Worm (Caenorhabditis elegans) whole organism, young adult: ENCODE results near the gene Y39A1A.10.

Experiments
- snpc-4 ChIP-seq, 5 experiments: fragments of 150-350 bp in 1 of 5; sonication (generic microtip) in 4 of 5; optimal IDR thresholded peaks; 2 replicates each; lab custom pipeline; 2014 to 2018; ENCODE audit warnings: missing genetic modification characterization in 5 of 5, missing biosample characterization in 3 of 5, antibody characterized with exemption in 2 of 5, mild to moderate bottlenecking in 2 of 5, missing compliant biosample characterization in 2 of 5, missing genotype in 2 of 5, moderate library complexity in 2 of 5, missing genetic modification reagents in 1 of 5
- ztf-28 ChIP-seq: fragments of 200-800 bp; sonication (Bioruptor generic); IDR thresholded peaks from 2 replicates; pipeline ENCODE4 v1.3.6; 2022; ENCODE audit warnings: missing genetic modification reagents, missing genetic modification characterization, missing compliant biosample characterization

DNA sequence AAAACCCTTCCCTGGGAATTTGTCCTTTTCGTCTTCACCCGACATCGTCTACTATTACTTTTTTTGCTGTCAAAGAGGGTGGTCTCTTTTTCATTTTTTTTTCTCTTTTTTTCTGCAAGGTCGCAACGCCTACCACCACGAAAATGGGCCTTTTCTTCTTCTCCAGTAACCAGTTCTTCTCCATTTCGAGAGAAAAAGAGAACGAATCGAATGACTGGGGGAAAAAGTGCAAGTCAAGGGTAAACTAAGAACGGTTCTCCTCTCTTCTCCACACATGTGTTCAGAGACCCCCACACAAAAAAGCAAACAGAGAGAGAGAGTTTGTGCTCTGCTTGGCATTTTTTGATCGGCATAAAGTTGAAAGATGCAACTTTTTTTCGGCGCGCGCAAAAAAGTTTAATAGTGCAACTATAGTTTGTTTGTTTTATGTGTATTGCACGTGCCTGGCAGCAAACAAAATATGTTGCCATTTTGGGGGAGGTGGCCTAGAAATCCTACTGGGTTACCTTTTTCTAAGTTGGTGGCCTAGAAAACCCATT, 4.0 kb downstream of the Y39A1A.10 start:
- TF ChIP-seq snpc-4 (GFP tag; optimal IDR thresholded peaks at IDR 0.05; lab: Kevin White, UChicago) = no peak
- TF ChIP-seq snpc-4 (tag; optimal IDR thresholded peaks at IDR 0.05; lab: Kevin White, UChicago) = no peak
- TF ChIP-seq ztf-28 (GFP tag; lab: Robert Waterston, UW) = no peak
